Worm (Caenorhabditis elegans) whole organism, young adult: ENCODE results near the gene spo-11.
A peak's percentile ranks its signal among the peaks of the same experiment; 100 is the strongest.

ENCODE experiments used
- B0019.2 ChIP-seq: fragments of 200-800 bp; sonication (Bioruptor generic); conservative IDR thresholded peaks from 2 replicates; pipeline ENCODE4 v1.3.6; 2022; ENCODE audit warnings: missing genetic modification reagents, missing genetic modification characterization, missing compliant biosample characterization
- B0336.3 ChIP-seq: fragments of 200-800 bp; sonication (Bioruptor generic); IDR thresholded peaks from 2 replicates; pipeline ENCODE4 v1.3.6; 2022; ENCODE audit warnings: missing genetic modification characterization, missing compliant biosample characterization
- C06A6.2 ChIP-seq: fragments of 200-800 bp; sonication (Bioruptor generic); conservative IDR thresholded peaks from 2 replicates; pipeline ENCODE4 v1.3.6; 2022; ENCODE audit warnings: missing genetic modification characterization, missing compliant biosample characterization
- F10E7.11 ChIP-seq: sonication (generic microtip); optimal IDR thresholded peaks from 2 replicates; lab custom pipeline; 2017; ENCODE audit warnings: mild to moderate bottlenecking, missing genetic modification characterization, moderate library complexity, missing compliant biosample characterization
- F22D6.2 ChIP-seq: sonication (generic microtip); optimal IDR thresholded peaks from 2 replicates; lab custom pipeline; 2016; ENCODE audit warnings: mild to moderate bottlenecking, missing genetic modification characterization, missing compliant biosample characterization
- F52B5.7 ChIP-seq: sonication (generic microtip); optimal IDR thresholded peaks from 2 replicates; lab custom pipeline; 2016; ENCODE audit warnings: mild to moderate bottlenecking, missing genetic modification characterization, missing compliant biosample characterization
- F57C9.4 ChIP-seq: sonication (generic microtip); optimal IDR thresholded peaks from 2 replicates; lab custom pipeline; 2017; ENCODE audit warnings: mild to moderate bottlenecking, missing genetic modification characterization, missing compliant biosample characterization
- T26A5.8 ChIP-seq: sonication (generic microtip); optimal IDR thresholded peaks from 2 replicates; lab custom pipeline; 2016; ENCODE audit warnings: missing genetic modification characterization, missing compliant biosample characterization
- Y67H2A.10 ChIP-seq: fragments of 200-800 bp; sonication (Bioruptor generic); conservative IDR thresholded peaks from 2 replicates; pipeline ENCODE4 v1.3.6; 2022; ENCODE audit warnings: missing genetic modification reagents, missing genetic modification characterization, missing compliant biosample characterization
- Y79H2A.3 ChIP-seq: fragments of 200-800 bp; sonication (Bioruptor generic); conservative IDR thresholded peaks from 2 replicates; pipeline ENCODE4 v1.3.6; 2022; ENCODE audit warnings: missing genetic modification reagents, missing genetic modification characterization, missing compliant biosample characterization
- ZK185.1 ChIP-seq: sonication (generic microtip); optimal IDR thresholded peaks from 2 replicates; lab custom pipeline; 2016; ENCODE audit warnings: mild to moderate bottlenecking, missing genetic modification characterization, missing compliant biosample characterization; ENCODE audit not compliant: poor library complexity, severe bottlenecking
- ama-1 ChIP-seq, 3 experiments: fragments of 150-350 bp in 1 of 3; sonication (generic microtip) in 2 of 3; optimal IDR thresholded peaks; 2 replicates each; lab custom pipeline; 2014 to 2018; ENCODE audit warnings: missing biosample characterization in 2 of 3, missing genetic modification characterization in 2 of 3, missing genetic modification reagents in 2 of 3
- attf-3 ChIP-seq: fragments of 200-800 bp; sonication (Bioruptor generic); conservative IDR thresholded peaks from 2 replicates; pipeline ENCODE4 v1.3.6; 2022; ENCODE audit warnings: missing genetic modification reagents, missing genetic modification characterization, missing compliant biosample characterization
- attf-5 ChIP-seq: fragments of 200-800 bp; sonication (Bioruptor generic); optimal IDR thresholded peaks from 2 replicates; lab custom pipeline; 2018; ENCODE audit warnings: mild to moderate bottlenecking, missing genetic modification characterization, missing compliant biosample characterization
- bed-1 ChIP-seq: fragments of 200-800 bp; sonication (Bioruptor generic); IDR thresholded peaks from 2 replicates; pipeline ENCODE4 v1.3.6; 2022; ENCODE audit warnings: missing genetic modification reagents, missing genetic modification characterization, missing compliant biosample characterization
- bed-2 ChIP-seq: fragments of 200-800 bp; sonication (Bioruptor generic); IDR thresholded peaks from 2 replicates; pipeline ENCODE4 v1.3.6; 2022; ENCODE audit warnings: missing genetic modification reagents, missing genetic modification characterization, missing compliant biosample characterization
- ccch-3 ChIP-seq: fragments of 200-800 bp; sonication (Bioruptor generic); optimal IDR thresholded peaks from 2 replicates; lab custom pipeline; 2018; ENCODE audit warnings: mild to moderate bottlenecking, missing genetic modification characterization, missing compliant biosample characterization
- ceh-100 ChIP-seq: fragments of 200-800 bp; sonication (Bioruptor generic); IDR thresholded peaks from 2 replicates; pipeline ENCODE4 v1.3.6; 2022; ENCODE audit warnings: missing genetic modification reagents, missing genetic modification characterization, missing compliant biosample characterization
- ceh-40 ChIP-seq: fragments of 200-800 bp; sonication (Bioruptor generic); IDR thresholded peaks from 2 replicates; pipeline ENCODE4 v1.3.6; 2022; ENCODE audit warnings: missing genetic modification characterization, missing compliant biosample characterization
- ceh-58 ChIP-seq: fragments of 200-800 bp; sonication (Bioruptor generic); IDR thresholded peaks from 2 replicates; pipeline ENCODE4 v1.3.6; 2022; ENCODE audit warnings: missing genetic modification characterization, missing compliant biosample characterization
- ceh-79 ChIP-seq: sonication (generic microtip); optimal IDR thresholded peaks from 2 replicates; lab custom pipeline; 2017; ENCODE audit warnings: mild to moderate bottlenecking, missing genetic modification characterization, missing compliant biosample characterization
- dpff-1 ChIP-seq: sonication (generic microtip); optimal IDR thresholded peaks from 2 replicates; lab custom pipeline; 2017; ENCODE audit warnings: mild to moderate bottlenecking, missing genetic modification characterization, missing compliant biosample characterization
- dpl-1 ChIP-seq: fragments of 150-350 bp; optimal IDR thresholded peaks from 2 replicates; lab custom pipeline; 2014; ENCODE audit warnings: missing biosample characterization, missing genetic modification reagents, missing genetic modification characterization
- efl-1 ChIP-seq: fragments of 150-350 bp; optimal IDR thresholded peaks from 2 replicates; lab custom pipeline; 2014; ENCODE audit warnings: missing biosample characterization, missing genetic modification reagents, missing genetic modification characterization
- ekl-4 ChIP-seq: fragments of 200-800 bp; sonication (Bioruptor generic); IDR thresholded peaks from 2 replicates; pipeline ENCODE4 v1.3.6; 2022; ENCODE audit warnings: missing genetic modification reagents, missing genetic modification characterization, missing compliant biosample characterization
- fkh-3 ChIP-seq: sonication (generic microtip); optimal IDR thresholded peaks from 2 replicates; lab custom pipeline; 2016; ENCODE audit warnings: mild to moderate bottlenecking, missing genetic modification characterization, missing compliant biosample characterization
- hrde-1 ChIP-seq: sonication (generic microtip); optimal IDR thresholded peaks from 2 replicates; lab custom pipeline; 2016; ENCODE audit warnings: missing genetic modification characterization, mild to moderate bottlenecking, missing compliant biosample characterization, moderate library complexity, missing genotype, missing genetic modification reagents, borderline replicate concordance
- hsf-1 ChIP-seq: fragments of 200-800 bp; sonication (Bioruptor generic); IDR thresholded peaks from 2 replicates; pipeline ENCODE4 v1.3.6; 2022; ENCODE audit warnings: missing genetic modification reagents, missing genetic modification characterization, missing compliant biosample characterization
- lag-1 ChIP-seq: fragments of 200-800 bp; sonication (Bioruptor generic); IDR thresholded peaks from 2 replicates; pipeline ENCODE4 v1.3.6; 2022; ENCODE audit warnings: missing genetic modification reagents, missing genetic modification characterization, missing compliant biosample characterization
- lin-35 ChIP-seq, 3 experiments: fragments of 150-350 bp in 2 of 3; sonication (generic microtip) in 1 of 3; optimal IDR thresholded peaks; 2 replicates each; lab custom pipeline; 2014 to 2018; ENCODE audit warnings: missing biosample characterization in 3 of 3, missing genetic modification characterization in 3 of 3, missing genetic modification reagents in 3 of 3
- lsl-1 ChIP-seq: fragments of 200-800 bp; sonication (Bioruptor generic); optimal IDR thresholded peaks from 2 replicates; lab custom pipeline; 2018; ENCODE audit warnings: mild to moderate bottlenecking, missing genetic modification characterization, moderate library complexity, missing compliant biosample characterization
- nfya-1 ChIP-seq: sonication (generic microtip); optimal IDR thresholded peaks from 2 replicates; lab custom pipeline; 2017; ENCODE audit warnings: antibody characterized with exemption, missing compliant biosample characterization, missing genetic modification characterization, borderline replicate concordance; ENCODE audit not compliant: insufficient read depth
- nhr-27 ChIP-seq: fragments of 200-800 bp; sonication (Bioruptor generic); optimal IDR thresholded peaks from 2 replicates; lab custom pipeline; 2018; ENCODE audit warnings: mild to moderate bottlenecking, missing genetic modification characterization, moderate library complexity, missing compliant biosample characterization
- pbrm-1 ChIP-seq: fragments of 200-800 bp; sonication (Bioruptor generic); IDR thresholded peaks from 2 replicates; pipeline ENCODE4 v1.3.6; 2022; ENCODE audit warnings: missing genetic modification reagents, missing genetic modification characterization, missing compliant biosample characterization
- rcor-1 ChIP-seq: fragments of 200-800 bp; sonication (Bioruptor generic); IDR thresholded peaks from 2 replicates; pipeline ENCODE4 v1.3.6; 2022; ENCODE audit warnings: missing genetic modification reagents, missing genetic modification characterization, missing compliant biosample characterization
- rec-8 ChIP-seq, 2 experiments: sonication (generic microtip); optimal IDR thresholded peaks; 2 replicates each; lab custom pipeline; 2016; ENCODE audit warnings: mild to moderate bottlenecking in 2 of 2, missing genetic modification characterization in 2 of 2, missing genetic modification reagents in 2 of 2, missing genotype in 2 of 2, missing biosample characterization in 1 of 2, missing compliant biosample characterization in 1 of 2, moderate library complexity in 1 of 2
- rpc-1 ChIP-seq, 2 experiments: fragments of 150-350 bp in 1 of 2; sonication (generic microtip) in 1 of 2; optimal IDR thresholded peaks; 2 replicates each; lab custom pipeline; 2014 to 2018; ENCODE audit warnings: missing biosample characterization in 1 of 2, missing genetic modification characterization in 1 of 2, missing genetic modification reagents in 1 of 2, missing genotype in 1 of 2
- tbp1 ChIP-seq: fragments of 200-800 bp; sonication (Bioruptor generic); optimal IDR thresholded peaks from 2 replicates; lab custom pipeline; 2018; ENCODE audit warnings: mild to moderate bottlenecking, missing genetic modification characterization, missing compliant biosample characterization
- tbx-9 ChIP-seq: sonication (generic microtip); optimal IDR thresholded peaks from 2 replicates; lab custom pipeline; 2016; ENCODE audit warnings: borderline replicate concordance, missing genetic modification characterization, inconsistent platforms, missing compliant biosample characterization
- tlf-1 ChIP-seq: fragments of 200-800 bp; sonication (Bioruptor generic); optimal IDR thresholded peaks from 2 replicates; lab custom pipeline; 2018; ENCODE audit warnings: mild to moderate bottlenecking, missing genetic modification characterization, missing compliant biosample characterization
- xnd-1 ChIP-seq: sonication (generic microtip); optimal IDR thresholded peaks from 2 replicates; lab custom pipeline; 2016; ENCODE audit warnings: missing genotype, missing genetic modification reagents, missing genetic modification characterization, missing compliant biosample characterization
- ztf-18 ChIP-seq: sonication (generic microtip); optimal IDR thresholded peaks from 2 replicates; lab custom pipeline; 2016; ENCODE audit warnings: missing genotype, mild to moderate bottlenecking, missing genetic modification characterization, missing compliant biosample characterization
- ztf-26 ChIP-seq: sonication (generic microtip); optimal IDR thresholded peaks from 2 replicates; lab custom pipeline; 2017; ENCODE audit warnings: missing genetic modification characterization, missing compliant biosample characterization

spo-11 gene

ce11 chrIV:11146962-11147470 lies 22.4 kb upstream of the spo-11 start, which contains the start of gene pigq-1 (continued):
- TF ChIP-seq F22D6.2 (tag; lab: Kevin White, UChicago) (no peak), dpl-1 (GFP tag; lab: Kevin White, UChicago) (no peak), ZK185.1 (tag; lab: Kevin White, UChicago) (peak; percentile 83), hrde-1 (peak; percentile 90), lin-35 (GFP tag; optimal IDR thresholded peaks at IDR 0.05; lab: Kevin White, UChicago) (peak in 2 of 3 experiments; percentile 23 to 58)

ce11 chrIV:11146492-11146891 lies 21.8 kb upstream of the spo-11 start:
- no peak for TF ChIP-seq F10E7.11 (tag; lab: Kevin White, UChicago)
- no peak for TF ChIP-seq bed-1 (GFP tag; lab: Robert Waterston, UW)
- TF ChIP-seq rcor-1, result no peak
- no peak for TF ChIP-seq B0019.2 (GFP tag; lab: Robert Waterston, UW)
- TF ChIP-seq bed-2, result no peak
- no peak for TF ChIP-seq ama-1 (optimal IDR thresholded peaks at IDR 0.05; lab: Kevin White, UChicago)
- TF ChIP-seq ama-1 (GFP tag; optimal IDR thresholded peaks at IDR 0.05; lab: Kevin White, UChicago), result no peak
- no peak for TF ChIP-seq efl-1 (GFP tag; lab: Kevin White, UChicago)
- no peak for TF ChIP-seq ceh-79 (tag; lab: Kevin White, UChicago)
- no peak for TF ChIP-seq hrde-1
- TF ChIP-seq tbx-9 (tag; lab: Kevin White, UChicago), result no peak

- TF ChIP-seq ceh-100, result peak; percentile 20; the same call in 1 of the 2 replicates
- TF ChIP-seq B0336.3 (GFP tag; lab: Robert Waterston, UW), result peak; percentile 53; the same call in 1 of the 2 replicates
- no peak for TF ChIP-seq C06A6.2 (GFP tag; lab: Robert Waterston, UW)
- TF ChIP-seq ekl-4 (GFP tag; lab: Robert Waterston, UW), result peak; percentile 72
- no peak for TF ChIP-seq attf-3 (GFP tag; lab: Robert Waterston, UW)
- peak; percentile 91 for TF ChIP-seq dpff-1 (tag; lab: Kevin White, UChicago)
- TF ChIP-seq lsl-1 (GFP tag; lab: Kevin White, UChicago), result peak; percentile 37
- TF ChIP-seq bed-2, result no peak
- TF ChIP-seq F10E7.11 (tag; lab: Kevin White, UChicago), result peak; percentile 91
- peak; percentile 76 for TF ChIP-seq F57C9.4 (tag; lab: Kevin White, UChicago)
- TF ChIP-seq T26A5.8, result peak; percentile 59
- TF ChIP-seq nhr-27, result peak; percentile 75
- 0 out of 2 replicates have a peak, but pooled peaks have one; percentile 14 for TF ChIP-seq ceh-40 (GFP tag; lab: Robert Waterston, UW)
- TF ChIP-seq ccch-3 (GFP tag; lab: Kevin White, UChicago), result no peak
- no peak for TF ChIP-seq ceh-58 (GFP tag; lab: Robert Waterston, UW)
- no peak for TF ChIP-seq ztf-18
- TF ChIP-seq tlf-1 (GFP tag; lab: Kevin White, UChicago), result peak; percentile 76
- TF ChIP-seq F52B5.7, result peak; percentile 84
- TF ChIP-seq attf-5 (GFP tag; lab: Kevin White, UChicago), result peak; percentile 17
- TF ChIP-seq xnd-1, result peak; percentile 53
- no peak for TF ChIP-seq Y67H2A.10 (GFP tag; lab: Robert Waterston, UW)
- peak; percentile 42 for TF ChIP-seq tbp1 (GFP tag; lab: Kevin White, UChicago)
- TF ChIP-seq ztf-26 (tag; lab: Kevin White, UChicago), result peak; percentile 2
- peak; percentile 52; the same call in 1 of the 2 replicates for TF ChIP-seq pbrm-1 (GFP tag; lab: Robert Waterston, UW)
- TF ChIP-seq rec-8 (tag; optimal IDR thresholded peaks at IDR 0.05; lab: Kevin White, UChicago), result peak in 1 of 2 experiments; percentile 53
- 0 out of 2 replicates have a peak, but pooled peaks have one; percentile 39 for TF ChIP-seq Y79H2A.3 (GFP tag; lab: Robert Waterston, UW)
- peak; percentile 74 for TF ChIP-seq hsf-1 (GFP tag; lab: Robert Waterston, UW)
- no peak for TF ChIP-seq bed-1 (GFP tag; lab: Robert Waterston, UW)
- no peak for TF ChIP-seq lag-1 (GFP tag; lab: Robert Waterston, UW)
- peak in 1 of 3 experiments; percentile 47 for TF ChIP-seq lin-35 (GFP tag; optimal IDR thresholded peaks at IDR 0.05; lab: Kevin White, UChicago)
- peak; percentile 57 for TF ChIP-seq fkh-3 (tag; lab: Kevin White, UChicago)
- no peak for TF ChIP-seq rpc-1 (optimal IDR thresholded peaks at IDR 0.05; lab: Kevin White, UChicago)
- TF ChIP-seq rpc-1 (tag; optimal IDR thresholded peaks at IDR 0.05; lab: Kevin White, UChicago), result no peak
- TF ChIP-seq nfya-1 (tag; lab: Kevin White, UChicago), result no peak
- no peak for TF ChIP-seq rcor-1
Observed at ce11 chrIV:11145929-11146339, 21.3 kb upstream of the spo-11 start.
